Worm (Caenorhabditis elegans) whole organism, L4 larva: ENCODE measurements around the gene F56D6.9.

ENCODE experiments used
- ama-1 ChIP-seq: fragments of 150-350 bp; optimal IDR thresholded peaks from 2 replicates; lab custom pipeline; 2014; ENCODE audit warnings: inconsistent platforms, mixed read lengths
- ceh-82 ChIP-seq: sonication (generic microtip); optimal IDR thresholded peaks from 2 replicates; lab custom pipeline; 2017; ENCODE audit warnings: missing biosample characterization, missing genetic modification characterization
- cey-2 ChIP-seq: sonication (generic microtip); optimal IDR thresholded peaks from 3 replicates; lab custom pipeline; 2017; ENCODE audit warnings: missing genetic modification characterization, mild to moderate bottlenecking, missing compliant biosample characterization, antibody characterized with exemption, borderline replicate concordance; ENCODE audit not compliant: insufficient read depth
- hlh-30 ChIP-seq: sonication (generic microtip); optimal IDR thresholded peaks from 2 replicates; lab custom pipeline; 2017; ENCODE audit warnings: antibody characterized with exemption, mild to moderate bottlenecking, missing genetic modification characterization, missing compliant biosample characterization; ENCODE audit not compliant: insufficient read depth
- jun-1 ChIP-seq: fragments of 150-350 bp; optimal IDR thresholded peaks from 2 replicates; lab custom pipeline; 2014; ENCODE audit warnings: missing biosample characterization, missing genetic modification reagents, missing genetic modification characterization
- mes-2 ChIP-seq: sonication (generic microtip); optimal IDR thresholded peaks from 2 replicates; lab custom pipeline; 2016; ENCODE audit warnings: missing genotype, mild to moderate bottlenecking, missing genetic modification characterization, missing compliant biosample characterization; ENCODE audit not compliant: poor library complexity, severe bottlenecking
- nhr-11 ChIP-seq: fragments of 150-350 bp; optimal IDR thresholded peaks from 2 replicates; lab custom pipeline; 2014; ENCODE audit warnings: missing biosample characterization, missing genetic modification characterization
- pha-4 ChIP-seq, 2 experiments: fragments of 150-350 bp in 1 of 2; fragments of 200-800 bp in 1 of 2; sonication (Bioruptor generic) in 1 of 2; IDR thresholded peaks in 1 of 2; optimal IDR thresholded peaks in 1 of 2; 2 replicates each; pipeline versions ENCODE4 v1.3.6 to Lab custom; 2014 to 2022; ENCODE audit warnings: missing genetic modification characterization in 2 of 2, missing genetic modification reagents in 2 of 2, missing biosample characterization in 1 of 2, missing compliant biosample characterization in 1 of 2
- ztf-11 ChIP-seq: fragments of 150-350 bp; optimal IDR thresholded peaks from 2 replicates; lab custom pipeline; 2014; ENCODE audit warnings: missing biosample characterization, missing genetic modification characterization

DNA sequence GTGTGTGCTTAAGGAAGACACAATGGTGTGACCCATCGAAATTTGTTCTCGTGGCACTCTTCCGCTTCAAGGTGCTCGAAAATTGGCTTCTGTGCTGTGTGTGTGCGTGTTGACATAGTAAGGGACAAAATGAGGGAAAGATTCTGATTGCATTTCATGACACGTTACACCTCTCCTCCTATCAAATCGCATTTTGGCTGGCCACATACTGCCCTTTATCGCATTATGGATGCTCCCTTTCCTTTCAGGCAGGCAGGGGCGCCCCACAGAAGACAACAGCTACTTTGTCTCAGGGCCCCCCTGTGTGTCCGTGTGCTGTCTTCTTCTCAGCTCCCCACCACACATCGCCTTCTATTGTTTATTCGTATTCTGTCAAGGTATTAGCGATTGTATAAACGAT, 44.6 kb upstream of the F56D6.9 start:
- TF ChIP-seq ama-1, result no peak
- TF ChIP-seq cey-2 (tag; lab: Kevin White, UChicago), result no peak
- TF ChIP-seq pha-4 (GFP tag; IDR thresholded peaks at IDR 0.05; lab: Robert Waterston, UW), result no peak
- no peak for TF ChIP-seq pha-4 (tag; optimal IDR thresholded peaks at IDR 0.05; lab: Kevin White, UChicago)
- no peak for TF ChIP-seq mes-2
- no peak for TF ChIP-seq nhr-11 (tag; lab: Kevin White, UChicago)
- TF ChIP-seq ztf-11 (tag; lab: Kevin White, UChicago), result no peak
- no peak for TF ChIP-seq jun-1 (tag; lab: Kevin White, UChicago)
- TF ChIP-seq ceh-82 (tag; lab: Kevin White, UChicago), result no peak
- no peak for TF ChIP-seq hlh-30 (tag; lab: Kevin White, UChicago)
